Fruit fly (Drosophila melanogaster): Measurements from ENCODE around the gene jp.
A peak's percentile ranks its signal among the peaks of the same experiment; 100 is the strongest.

jp gene

dm6 chr2L:9564527-9564926 is 2.0 kb downstream of the jp start (continued):
- TF ChIP-seq CG3032 (tag; optimal IDR thresholded peaks at IDR 0.05) (peak; percentile 24), CG6792 (GFP tag; optimal IDR thresholded peaks at IDR 0.05) (no peak), CG4318 (GFP tag; optimal IDR thresholded peaks at IDR 0.05) (peak; percentile 64), topi (GFP tag; optimal IDR thresholded peaks at IDR 0.05) (peak; percentile 29), CG34406 (GFP tag; optimal IDR thresholded peaks at IDR 0.05) (peak; percentile 13), Hr39 (GFP tag; optimal IDR thresholded peaks at IDR 0.05) (no peak), net (GFP tag; optimal IDR thresholded peaks at IDR 0.05) (peak; percentile 31), Hr38 (GFP tag; optimal IDR thresholded peaks at IDR 0.05) (no peak), Hr4 (GFP tag; optimal IDR thresholded peaks at IDR 0.05) (peak; percentile 76), Gug (GFP tag; IDR thresholded peaks at IDR 0.05) (peak; percentile 68), fkh (GFP tag; optimal IDR thresholded peaks at IDR 0.05) (no peak), CG11294 (GFP tag; IDR thresholded peaks at IDR 0.05) (peak; percentile 54; the same call in 1 of the 2 replicates), ss (GFP tag; optimal IDR thresholded peaks at IDR 0.05) (no peak), CG6276 (GFP tag; optimal IDR thresholded peaks at IDR 0.05) (peak; percentile 76), Eip93F (GFP tag; optimal IDR thresholded peaks at IDR 0.05) (no peak), CG1621 (tag; optimal IDR thresholded peaks at IDR 0.05) (no peak), cyc (GFP tag; optimal IDR thresholded peaks at IDR 0.05) (peak; percentile 2), dsx (GFP tag; optimal IDR thresholded peaks at IDR 0.05; ENCODE audit: poor library complexity, severe bottlenecking) (no peak), Lpt (GFP tag; optimal IDR thresholded peaks at IDR 0.05) (peak; percentile 68), CG16779 (tag; optimal IDR thresholded peaks at IDR 0.05) (no peak), Eip75B (GFP tag; optimal IDR thresholded peaks at IDR 0.05) (peak; percentile 15), Sox102F (GFP tag; optimal IDR thresholded peaks at IDR 0.05) (no peak), OdsH (GFP tag; optimal IDR thresholded peaks at IDR 0.05) (no peak), CG8319 (GFP tag; optimal IDR thresholded peaks at IDR 0.05) (no peak), CG10631 (GFP tag; optimal IDR thresholded peaks at IDR 0.05) (peak; percentile 50), Ets21C (GFP tag; optimal IDR thresholded peaks at IDR 0.05) (no peak), fd59A (GFP tag; optimal IDR thresholded peaks at IDR 0.05) (no peak), acj6 (GFP tag; optimal IDR thresholded peaks at IDR 0.05) (peak; percentile 32), pdm3 (GFP tag; optimal IDR thresholded peaks at IDR 0.05) (peak; percentile 44)

- peak; percentile 13 for TF ChIP-seq achi (GFP tag; optimal IDR thresholded peaks at IDR 0.05)
- TF ChIP-seq esn (GFP tag; optimal IDR thresholded peaks at IDR 0.05): no peak
- 0 out of 3 replicates have a peak, but pooled peaks have one; percentile 21 for TF ChIP-seq CG8119 (GFP tag; IDR thresholded peaks at IDR 0.05)
- TF ChIP-seq Eip78C (GFP tag): peak; percentile 66
Observed at dm6 chr2L:9562713-9563112, 3.8 kb downstream of the jp start.

- TF ChIP-seq eg (GFP tag; IDR thresholded peaks at IDR 0.05) (peak; percentile 27; the same call in 1 of the 3 replicates), OdsH (GFP tag; optimal IDR thresholded peaks at IDR 0.05) (no peak), CG6163 (GFP tag; IDR thresholded peaks at IDR 0.05) (0 out of 3 replicates have a peak, but pooled peaks have one; percentile 25)
Observed at dm6 chr2L:9560045-9560587, 6.4 kb downstream of the jp start.

dm6 chr2L:9557858-9558257 is 8.7 kb downstream of the jp start:
- TF ChIP-seq Sox14 (GFP tag; optimal IDR thresholded peaks at IDR 0.05) (no peak), CG1621 (tag; optimal IDR thresholded peaks at IDR 0.05) (no peak), svp (GFP tag) (no peak), CG8119 (GFP tag; IDR thresholded peaks at IDR 0.05) (no peak), fkh (GFP tag; optimal IDR thresholded peaks at IDR 0.05) (no peak), CG6854 (GFP tag; optimal IDR thresholded peaks at IDR 0.05) (no peak), acj6 (GFP tag; optimal IDR thresholded peaks at IDR 0.05) (no peak)

Measured in whole organism, prepupa.